Fruit fly (Drosophila melanogaster) whole organism, embryonic: ENCODE data around the gene Enoph.

Experiments used
- Bgb ChIP-seq: fragments of 200-800 bp; sonication (Bioruptor generic); IDR thresholded peaks from 2 replicates; pipeline ENCODE4 v1.3.6; 2022; ENCODE audit warnings: missing biosample characterization, missing genetic modification characterization; ENCODE audit not compliant: partially characterized antibody
- Blimp-1 ChIP-seq: fragments of 200-800 bp; sonication (Bioruptor generic); optimal IDR thresholded peaks from 3 replicates; lab custom pipeline; 2018; ENCODE audit warnings: missing biosample characterization, missing genetic modification characterization, mild to moderate bottlenecking, moderate library complexity, missing genetic modification reagents
- CG10431 ChIP-seq: fragments of 200-800 bp; sonication (Bioruptor generic); optimal IDR thresholded peaks from 3 replicates; lab custom pipeline; 2018; ENCODE audit warnings: missing biosample characterization, mild to moderate bottlenecking, missing genetic modification characterization
- CG12104 ChIP-seq: fragments of 200-800 bp; sonication (Bioruptor generic); optimal IDR thresholded peaks from 3 replicates; lab custom pipeline; 2016; ENCODE audit warnings: missing biosample characterization, missing genetic modification characterization
- CG12219 ChIP-seq: fragments of 200-800 bp; sonication (Bioruptor generic); optimal IDR thresholded peaks from 3 replicates; lab custom pipeline; 2018; ENCODE audit warnings: missing biosample characterization, mild to moderate bottlenecking, missing genetic modification characterization
- CG13894 ChIP-seq: fragments of 200-800 bp; sonication (Bioruptor generic); optimal IDR thresholded peaks from 3 replicates; lab custom pipeline; 2018; ENCODE audit warnings: missing biosample characterization, mild to moderate bottlenecking, missing genetic modification characterization, moderate library complexity
- CG1603 ChIP-seq: fragments of 200-800 bp; sonication (Bioruptor generic); optimal IDR thresholded peaks from 2 replicates; lab custom pipeline; 2019; ENCODE audit warnings: missing biosample characterization, mild to moderate bottlenecking, missing genetic modification characterization, moderate library complexity
- CG16779 ChIP-seq: fragments of 200-800 bp; sonication (Bioruptor generic); IDR thresholded peaks from 2 replicates; pipeline ENCODE4 v1.3.6; 2022; ENCODE audit warnings: missing biosample characterization, missing genetic modification characterization
- CG17912 ChIP-seq: fragments of 200-800 bp; sonication (Bioruptor generic); optimal IDR thresholded peaks from 2 replicates; lab custom pipeline; 2018; ENCODE audit warnings: missing biosample characterization, mild to moderate bottlenecking, missing genetic modification characterization
- CG1832 ChIP-seq: fragments of 200-800 bp; sonication (Bioruptor generic); optimal IDR thresholded peaks from 2 replicates; lab custom pipeline; 2017; ENCODE audit warnings: missing biosample characterization, mild to moderate bottlenecking, missing genetic modification characterization, inconsistent platforms
- CG2120 ChIP-seq: fragments of 200-800 bp; sonication (Bioruptor generic); optimal IDR thresholded peaks from 3 replicates; lab custom pipeline; 2016; ENCODE audit warnings: missing biosample characterization, missing genetic modification characterization
- CG2678 ChIP-seq: fragments of 200-800 bp; sonication (Bioruptor generic); optimal IDR thresholded peaks from 3 replicates; lab custom pipeline; 2019; ENCODE audit warnings: missing biosample characterization, mild to moderate bottlenecking, missing genetic modification characterization, moderate library complexity
- CG31441 ChIP-seq: fragments of 200-800 bp; sonication (Bioruptor generic); IDR thresholded peaks from 2 replicates; pipeline ENCODE4 v1.3.6; 2022; ENCODE audit warnings: missing biosample characterization, missing genetic modification characterization
- CG42726 ChIP-seq: fragments of 200-800 bp; sonication (Bioruptor generic); IDR thresholded peaks from 2 replicates; pipeline ENCODE4 v1.3.6; 2022; ENCODE audit warnings: missing biosample characterization, missing genetic modification characterization; ENCODE audit not compliant: partially characterized antibody
- CG4854 ChIP-seq: fragments of 200-800 bp; sonication (Bioruptor generic); optimal IDR thresholded peaks from 2 replicates; lab custom pipeline; 2016; ENCODE audit warnings: missing biosample characterization, missing genetic modification characterization, inconsistent platforms
- CG8359 ChIP-seq: fragments of 200-800 bp; sonication (Bioruptor generic); optimal IDR thresholded peaks from 2 replicates; lab custom pipeline; 2017; ENCODE audit warnings: missing biosample characterization, mild to moderate bottlenecking, missing genetic modification characterization, borderline replicate concordance
- CG8944 ChIP-seq: fragments of 200-800 bp; sonication (Bioruptor generic); optimal IDR thresholded peaks from 3 replicates; lab custom pipeline; 2016; ENCODE audit warnings: missing biosample characterization, missing genetic modification characterization
- Dp ChIP-seq: fragments of 200-800 bp; sonication (Bioruptor generic); optimal IDR thresholded peaks from 2 replicates; lab custom pipeline; 2018; ENCODE audit warnings: missing biosample characterization, mild to moderate bottlenecking, missing genetic modification characterization, moderate library complexity
- Gug ChIP-seq: fragments of 200-800 bp; sonication (Bioruptor generic); IDR thresholded peaks from 4 replicates; pipeline ENCODE4 v1.3.6; 2022; ENCODE audit warnings: missing biosample characterization, missing genetic modification characterization
- Lpt ChIP-seq: fragments of >200 bp; optimal IDR thresholded peaks from 2 replicates; lab custom pipeline; 2018; ENCODE audit warnings: missing biosample characterization, missing genetic modification characterization
- Mrtf ChIP-seq: fragments of 200-800 bp; sonication (Bioruptor generic); IDR thresholded peaks from 3 replicates; pipeline ENCODE4 v1.3.6; 2022; ENCODE audit warnings: missing biosample characterization, missing genetic modification characterization
- NFAT ChIP-seq: fragments of 200-800 bp; sonication (Bioruptor generic); IDR thresholded peaks from 2 replicates; pipeline ENCODE4 v1.3.6; 2022; ENCODE audit warnings: missing biosample characterization, missing genetic modification characterization
- NK7.1 ChIP-seq: fragments of 200-800 bp; sonication (Bioruptor generic); optimal IDR thresholded peaks from 3 replicates; lab custom pipeline; 2016; ENCODE audit warnings: missing biosample characterization, missing genetic modification characterization
- NfI ChIP-seq: fragments of 200-800 bp; sonication (Bioruptor generic); optimal IDR thresholded peaks from 3 replicates; lab custom pipeline; 2018; ENCODE audit warnings: missing biosample characterization, mild to moderate bottlenecking, missing genetic modification characterization, moderate library complexity
- Oaz ChIP-seq: fragments of 200-800 bp; sonication (Bioruptor generic); IDR thresholded peaks from 2 replicates; pipeline ENCODE4 v1.3.6; 2022; ENCODE audit warnings: missing biosample characterization, missing genetic modification characterization
- Rfx ChIP-seq: fragments of 200-800 bp; sonication (Bioruptor generic); IDR thresholded peaks from 2 replicates; pipeline ENCODE4 v1.3.6; 2022; ENCODE audit warnings: missing biosample characterization, missing genetic modification characterization
- ab ChIP-seq: fragments of 200-800 bp; sonication (Bioruptor generic); optimal IDR thresholded peaks from 2 replicates; lab custom pipeline; 2016; ENCODE audit warnings: missing biosample characterization, missing genetic modification characterization
- ash1 ChIP-seq: fragments of 200-800 bp; sonication (Bioruptor generic); optimal IDR thresholded peaks from 2 replicates; lab custom pipeline; 2018; ENCODE audit warnings: missing biosample characterization, mild to moderate bottlenecking, missing genetic modification characterization
- cas ChIP-seq: fragments of 200-800 bp; sonication (Bioruptor generic); IDR thresholded peaks from 2 replicates; pipeline ENCODE4 v1.3.6; 2022; ENCODE audit warnings: missing biosample characterization, missing genetic modification characterization
- ci ChIP-seq: fragments of 200-800 bp; sonication (Bioruptor generic); IDR thresholded peaks from 3 replicates; pipeline ENCODE4 v1.3.6; 2022; ENCODE audit warnings: missing biosample characterization, missing genetic modification characterization
- emc ChIP-seq: fragments of 200-800 bp; sonication (Bioruptor generic); optimal IDR thresholded peaks from 2 replicates; lab custom pipeline; 2016; ENCODE audit warnings: missing biosample characterization, missing genetic modification characterization
- en ChIP-seq: fragments of 200-800 bp; sonication (Bioruptor generic); optimal IDR thresholded peaks from 2 replicates; lab custom pipeline; 2016; ENCODE audit warnings: missing biosample characterization, missing genetic modification characterization
- ftz-f1 ChIP-seq: fragments of 200-800 bp; sonication (Bioruptor generic); optimal IDR thresholded peaks from 2 replicates; lab custom pipeline; 2016; ENCODE audit warnings: missing biosample characterization, missing genetic modification characterization
- gce ChIP-seq: fragments of 200-800 bp; sonication (Bioruptor generic); IDR thresholded peaks from 3 replicates; pipeline ENCODE4 v1.3.6; 2022; ENCODE audit warnings: missing biosample characterization, missing genetic modification characterization
- gfzf ChIP-seq: fragments of 200-800 bp; sonication (Bioruptor generic); optimal IDR thresholded peaks from 2 replicates; lab custom pipeline; 2016; ENCODE audit warnings: missing biosample characterization, mild to moderate bottlenecking, missing genetic modification characterization, moderate library complexity
- gsb-n ChIP-seq: fragments of 200-800 bp; sonication (Bioruptor generic); optimal IDR thresholded peaks from 3 replicates; lab custom pipeline; 2018; ENCODE audit warnings: missing biosample characterization, mild to moderate bottlenecking, missing genetic modification characterization
- hth ChIP-seq: fragments of >200 bp; optimal IDR thresholded peaks from 2 replicates; lab custom pipeline; 2017; ENCODE audit warnings: inconsistent platforms
- lilli ChIP-seq: fragments of 200-800 bp; sonication (Bioruptor generic); optimal IDR thresholded peaks from 3 replicates; lab custom pipeline; 2016; ENCODE audit warnings: missing biosample characterization, missing genetic modification characterization
- mam ChIP-seq: fragments of 200-800 bp; sonication (Bioruptor generic); optimal IDR thresholded peaks from 3 replicates; lab custom pipeline; 2016; ENCODE audit warnings: missing biosample characterization, missing genetic modification characterization
- onecut ChIP-seq: fragments of 200-800 bp; sonication (Bioruptor generic); IDR thresholded peaks from 2 replicates; pipeline ENCODE4 v1.3.6; 2022; ENCODE audit warnings: missing biosample characterization, missing genetic modification characterization
- pan ChIP-seq, 4 experiments: fragments of >200 bp in 3 of 4; fragments of 200-800 bp in 1 of 4; sonication (Bioruptor generic) in 1 of 4; optimal IDR thresholded peaks in 3 of 4; IDR thresholded peaks in 1 of 4; 2 replicates each; pipeline versions ENCODE4 v1.3.6 to Lab custom; 2017 to 2022; ENCODE audit warnings: missing biosample characterization in 2 of 4, missing genetic modification characterization in 2 of 4, mixed read lengths in 1 of 4
- pfk ChIP-seq: fragments of 200-800 bp; sonication (Bioruptor generic); optimal IDR thresholded peaks from 2 replicates; lab custom pipeline; 2018; ENCODE audit warnings: missing biosample characterization, mild to moderate bottlenecking, missing genetic modification characterization, moderate library complexity
- repo ChIP-seq: fragments of 200-800 bp; sonication (Bioruptor generic); optimal IDR thresholded peaks from 2 replicates; lab custom pipeline; 2016; ENCODE audit warnings: missing biosample characterization, missing genetic modification characterization
- sd ChIP-seq: fragments of 200-800 bp; sonication (Bioruptor generic); optimal IDR thresholded peaks from 3 replicates; lab custom pipeline; 2018; ENCODE audit warnings: missing biosample characterization, mild to moderate bottlenecking, missing genetic modification characterization, moderate library complexity
- slou ChIP-seq: fragments of 200-800 bp; sonication (Bioruptor generic); optimal IDR thresholded peaks from 3 replicates; lab custom pipeline; 2016; ENCODE audit warnings: missing biosample characterization, missing genetic modification characterization
- sqz ChIP-seq: fragments of 200-800 bp; sonication (Bioruptor generic); optimal IDR thresholded peaks from 3 replicates; lab custom pipeline; 2018; ENCODE audit warnings: missing biosample characterization, mild to moderate bottlenecking, missing genetic modification characterization
- trem ChIP-seq: fragments of 200-800 bp; optimal IDR thresholded peaks from 3 replicates; lab custom pipeline; 2019; ENCODE audit warnings: missing biosample characterization, mild to moderate bottlenecking, missing genetic modification characterization, moderate library complexity
- vfl ChIP-seq: fragments of 200-800 bp; sonication (Bioruptor generic); optimal IDR thresholded peaks from 2 replicates; lab custom pipeline; 2016; ENCODE audit warnings: missing biosample characterization, missing genetic modification characterization
- zen2 ChIP-seq: fragments of 200-800 bp; sonication (Bioruptor generic); IDR thresholded peaks from 3 replicates; pipeline ENCODE4 v1.3.6; 2022; ENCODE audit warnings: missing biosample characterization, missing genetic modification characterization; ENCODE audit not compliant: partially characterized antibody

Enoph gene

dm6 chr3R:5264251-5265098, 8.0 kb upstream of the Enoph start (continued):
- TF ChIP-seq CG12104 (GFP tag; lab: Kevin White, UChicago), result peak; percentile 32
- TF ChIP-seq CG8359 (GFP tag; lab: Kevin White, UChicago), result no peak
- no peak for TF ChIP-seq CG10431
- TF ChIP-seq CG4854 (GFP tag; lab: Kevin White, UChicago), result no peak
- no peak for TF ChIP-seq CG1832 (GFP tag; lab: Kevin White, UChicago)
- TF ChIP-seq Bgb (GFP tag; lab: Robert Waterston, UW), result peak; percentile 41; the same call in 1 of the 2 replicates
- no peak for TF ChIP-seq NFAT (GFP tag; lab: Robert Waterston, UW)
- TF ChIP-seq CG31441, result 0 out of 2 replicates have a peak, but pooled peaks have one; percentile 23
- TF ChIP-seq gce (GFP tag; lab: Robert Waterston, UW), result no peak
- TF ChIP-seq emc (GFP tag; lab: Kevin White, UChicago), result peak; percentile 20
- no peak for TF ChIP-seq ab
- TF ChIP-seq gfzf (GFP tag; lab: Kevin White, UChicago), result no peak
- TF ChIP-seq NK7.1 (GFP tag; lab: Kevin White, UChicago), result peak; percentile 22
- TF ChIP-seq en (GFP tag; lab: Kevin White, UChicago), result no peak
- no peak for TF ChIP-seq pfk (GFP tag; lab: Kevin White, UChicago)
- no peak for TF ChIP-seq Blimp-1
- TF ChIP-seq ash1 (GFP tag; lab: Kevin White, UChicago), result no peak
- TF ChIP-seq ci (GFP tag; lab: Robert Waterston, UW), result peak; percentile 65
- no peak for TF ChIP-seq CG17912 (GFP tag; lab: Kevin White, UChicago)
- TF ChIP-seq sd (tag; lab: Kevin White, UChicago), result no peak
- TF ChIP-seq Gug (GFP tag; lab: Robert Waterston, UW), result no peak
- no peak for TF ChIP-seq zen2 (GFP tag; lab: Robert Waterston, UW)
- peak; percentile 42 for TF ChIP-seq CG1603 (tag; lab: Kevin White, UChicago)
- no peak for TF ChIP-seq pan (optimal IDR thresholded peaks at IDR 0.05; lab: Kevin White, UChicago)
- peak in 1 of 2 experiments; percentile 17 for TF ChIP-seq pan (GFP tag; optimal IDR thresholded peaks at IDR 0.05 in 1 of 2, IDR thresholded peaks at IDR 0.05 in 1 of 2)
- no peak for TF ChIP-seq vfl (GFP tag; lab: Kevin White, UChicago)
- TF ChIP-seq sqz (GFP tag; lab: Kevin White, UChicago), result no peak
- TF ChIP-seq NfI, result peak; percentile 48
- peak; percentile 42 for TF ChIP-seq CG12219 (GFP tag; lab: Kevin White, UChicago)
- no peak for TF ChIP-seq trem (tag; lab: Kevin White, UChicago)
- peak; percentile 49; the same call in 1 of the 2 replicates for TF ChIP-seq Rfx
- TF ChIP-seq ftz-f1 (GFP tag; lab: Kevin White, UChicago), result peak; percentile 58
- no peak for TF ChIP-seq Lpt (GFP tag; lab: Kevin White, UChicago)
- peak; percentile 8 for TF ChIP-seq mam (GFP tag; lab: Kevin White, UChicago)
- TF ChIP-seq repo (GFP tag; lab: Kevin White, UChicago), result no peak
- no peak for TF ChIP-seq Dp (GFP tag; lab: Kevin White, UChicago)
- TF ChIP-seq cas, result no peak
- TF ChIP-seq onecut (GFP tag; lab: Robert Waterston, UW), result peak; percentile 6; the same call in 1 of the 2 replicates
- no peak for TF ChIP-seq Oaz (GFP tag; lab: Robert Waterston, UW)
- TF ChIP-seq CG2678, result peak; percentile 74
- no peak for TF ChIP-seq hth (lab: Kevin White, UChicago)
- TF ChIP-seq CG16779, result no peak
- TF ChIP-seq slou (GFP tag; lab: Kevin White, UChicago), result no peak
- 0 out of 3 replicates have a peak, but pooled peaks have one; percentile 25 for TF ChIP-seq Mrtf (GFP tag; lab: Robert Waterston, UW)
- TF ChIP-seq gsb-n (tag; lab: Kevin White, UChicago), result no peak
- peak; percentile 61 for TF ChIP-seq CG2120
- TF ChIP-seq lilli, result peak; percentile 39
- TF ChIP-seq CG42726 (GFP tag; lab: Robert Waterston, UW), result 0 out of 2 replicates have a peak, but pooled peaks have one; percentile 29
- no peak for TF ChIP-seq CG8944 (GFP tag; lab: Kevin White, UChicago)
- peak; percentile 35 for TF ChIP-seq CG13894
